Worm (Caenorhabditis elegans) whole organism, young adult: ENCODE results near the gene B0244.4.

Experiments
- B0336.3 ChIP-seq: fragments of 200-800 bp; sonication (Bioruptor generic); IDR thresholded peaks from 2 replicates; pipeline ENCODE4 v1.3.6; 2022; ENCODE audit warnings: missing genetic modification characterization, missing compliant biosample characterization
- D2030.7 ChIP-seq: fragments of 200-800 bp; sonication (Bioruptor generic); IDR thresholded peaks from 2 replicates; pipeline ENCODE4 v1.3.6; 2022; ENCODE audit warnings: missing genetic modification reagents, missing genetic modification characterization, missing compliant biosample characterization
- F33H1.4 ChIP-seq: fragments of 200-800 bp; sonication (Bioruptor generic); IDR thresholded peaks from 2 replicates; pipeline ENCODE4 v1.3.6; 2022; ENCODE audit warnings: missing genetic modification reagents, missing genetic modification characterization, missing compliant biosample characterization
- F49E8.2 ChIP-seq: sonication (generic microtip); optimal IDR thresholded peaks from 3 replicates; lab custom pipeline; 2017; ENCODE audit warnings: missing genetic modification characterization, mild to moderate bottlenecking, missing compliant biosample characterization, antibody characterized with exemption, moderate library complexity; ENCODE audit not compliant: insufficient read depth
- F52B5.7 ChIP-seq: sonication (generic microtip); optimal IDR thresholded peaks from 2 replicates; lab custom pipeline; 2016; ENCODE audit warnings: mild to moderate bottlenecking, missing genetic modification characterization, missing compliant biosample characterization
- T26A5.8 ChIP-seq: sonication (generic microtip); optimal IDR thresholded peaks from 2 replicates; lab custom pipeline; 2016; ENCODE audit warnings: missing genetic modification characterization, missing compliant biosample characterization
- Y79H2A.3 ChIP-seq: fragments of 200-800 bp; sonication (Bioruptor generic); conservative IDR thresholded peaks from 2 replicates; pipeline ENCODE4 v1.3.6; 2022; ENCODE audit warnings: missing genetic modification reagents, missing genetic modification characterization, missing compliant biosample characterization
- ama-1 ChIP-seq, 3 experiments: fragments of 150-350 bp in 1 of 3; sonication (generic microtip) in 2 of 3; optimal IDR thresholded peaks; 2 replicates each; lab custom pipeline; 2014 to 2018; ENCODE audit warnings: missing biosample characterization in 2 of 3, missing genetic modification characterization in 2 of 3, missing genetic modification reagents in 2 of 3
- aptf-2 ChIP-seq: fragments of 200-800 bp; sonication (Bioruptor generic); conservative IDR thresholded peaks from 2 replicates; pipeline ENCODE4 v1.3.6; 2022; ENCODE audit warnings: missing genetic modification reagents, missing genetic modification characterization, missing compliant biosample characterization
- attf-6 ChIP-seq: fragments of 200-800 bp; sonication (Bioruptor generic); IDR thresholded peaks from 2 replicates; pipeline ENCODE4 v1.3.6; 2022; ENCODE audit warnings: missing genetic modification reagents, missing genetic modification characterization, missing compliant biosample characterization
- ccch-3 ChIP-seq: fragments of 200-800 bp; sonication (Bioruptor generic); optimal IDR thresholded peaks from 2 replicates; lab custom pipeline; 2018; ENCODE audit warnings: mild to moderate bottlenecking, missing genetic modification characterization, missing compliant biosample characterization
- ceh-91 ChIP-seq: fragments of 200-800 bp; sonication (Bioruptor generic); IDR thresholded peaks from 2 replicates; pipeline ENCODE4 v1.3.6; 2022; ENCODE audit warnings: missing genetic modification reagents, missing genetic modification characterization, missing compliant biosample characterization
- chd-7 ChIP-seq: sonication (generic microtip); optimal IDR thresholded peaks from 2 replicates; lab custom pipeline; 2016; ENCODE audit warnings: mild to moderate bottlenecking, missing genetic modification characterization, moderate library complexity, missing compliant biosample characterization
- dpff-1 ChIP-seq: sonication (generic microtip); optimal IDR thresholded peaks from 2 replicates; lab custom pipeline; 2017; ENCODE audit warnings: mild to moderate bottlenecking, missing genetic modification characterization, missing compliant biosample characterization
- dpl-1 ChIP-seq: fragments of 150-350 bp; optimal IDR thresholded peaks from 2 replicates; lab custom pipeline; 2014; ENCODE audit warnings: missing biosample characterization, missing genetic modification reagents, missing genetic modification characterization
- egl-44 ChIP-seq: fragments of 200-800 bp; sonication (Bioruptor generic); IDR thresholded peaks from 2 replicates; pipeline ENCODE4 v1.3.6; 2022; ENCODE audit warnings: missing genetic modification reagents, missing genetic modification characterization, missing compliant biosample characterization
- egrh-3 ChIP-seq: fragments of 200-800 bp; sonication (Bioruptor generic); IDR thresholded peaks from 2 replicates; pipeline ENCODE4 v1.3.6; 2022; ENCODE audit warnings: missing genetic modification reagents, missing genetic modification characterization, missing compliant biosample characterization
- ekl-4 ChIP-seq: fragments of 200-800 bp; sonication (Bioruptor generic); IDR thresholded peaks from 2 replicates; pipeline ENCODE4 v1.3.6; 2022; ENCODE audit warnings: missing genetic modification reagents, missing genetic modification characterization, missing compliant biosample characterization
- gei-17 ChIP-seq: fragments of 200-800 bp; sonication (Bioruptor generic); optimal IDR thresholded peaks from 2 replicates; lab custom pipeline; 2018; ENCODE audit warnings: mild to moderate bottlenecking, missing genetic modification characterization, missing compliant biosample characterization
- him-1 ChIP-seq: sonication (generic microtip); optimal IDR thresholded peaks from 2 replicates; lab custom pipeline; 2016; ENCODE audit warnings: missing genotype, missing genetic modification reagents, missing genetic modification characterization, missing compliant biosample characterization
- hlh-26 ChIP-seq: fragments of 200-800 bp; sonication (Bioruptor generic); conservative IDR thresholded peaks from 2 replicates; pipeline ENCODE4 v1.3.6; 2022; ENCODE audit warnings: missing genetic modification reagents, missing genetic modification characterization, missing compliant biosample characterization
- lag-1 ChIP-seq: fragments of 200-800 bp; sonication (Bioruptor generic); IDR thresholded peaks from 2 replicates; pipeline ENCODE4 v1.3.6; 2022; ENCODE audit warnings: missing genetic modification reagents, missing genetic modification characterization, missing compliant biosample characterization
- let-526 ChIP-seq: fragments of 200-800 bp; sonication (Bioruptor generic); IDR thresholded peaks from 2 replicates; pipeline ENCODE4 v1.3.6; 2022; ENCODE audit warnings: missing genetic modification reagents, missing genetic modification characterization, missing compliant biosample characterization
- let-607 ChIP-seq, 2 experiments: fragments of 200-800 bp in 1 of 2; sonication (Bioruptor generic) in 1 of 2; sonication (generic microtip) in 1 of 2; optimal IDR thresholded peaks; 2 replicates each; lab custom pipeline; 2016 to 2018; ENCODE audit warnings: mild to moderate bottlenecking in 2 of 2, missing compliant biosample characterization in 2 of 2, missing genetic modification characterization in 2 of 2, moderate library complexity in 2 of 2, missing genotype in 1 of 2
- lin-35 ChIP-seq, 3 experiments: fragments of 150-350 bp in 2 of 3; sonication (generic microtip) in 1 of 3; optimal IDR thresholded peaks; 2 replicates each; lab custom pipeline; 2014 to 2018; ENCODE audit warnings: missing biosample characterization in 3 of 3, missing genetic modification characterization in 3 of 3, missing genetic modification reagents in 3 of 3
- lin-40 ChIP-seq: sonication (generic microtip); optimal IDR thresholded peaks from 2 replicates; lab custom pipeline; 2016; ENCODE audit warnings: missing genetic modification characterization, mild to moderate bottlenecking, missing compliant biosample characterization, missing genotype, missing genetic modification reagents
- madf-8 ChIP-seq: fragments of 200-800 bp; sonication (Bioruptor generic); conservative IDR thresholded peaks from 2 replicates; pipeline ENCODE4 v1.3.6; 2022; ENCODE audit warnings: missing genetic modification reagents, missing genetic modification characterization, missing compliant biosample characterization
- mes-4 ChIP-seq: sonication (generic microtip); optimal IDR thresholded peaks from 2 replicates; lab custom pipeline; 2016; ENCODE audit warnings: missing genotype, missing genetic modification characterization, missing compliant biosample characterization
- nhr-179 ChIP-seq: sonication (generic microtip); optimal IDR thresholded peaks from 2 replicates; lab custom pipeline; 2016; ENCODE audit warnings: mild to moderate bottlenecking, missing genetic modification characterization, missing compliant biosample characterization
- nhr-27 ChIP-seq: fragments of 200-800 bp; sonication (Bioruptor generic); optimal IDR thresholded peaks from 2 replicates; lab custom pipeline; 2018; ENCODE audit warnings: mild to moderate bottlenecking, missing genetic modification characterization, moderate library complexity, missing compliant biosample characterization
- nhr-80 ChIP-seq: sonication (generic microtip); optimal IDR thresholded peaks from 2 replicates; lab custom pipeline; 2016; ENCODE audit warnings: missing genetic modification characterization, missing compliant biosample characterization
- sdz-38 ChIP-seq: sonication (generic microtip); optimal IDR thresholded peaks from 2 replicates; lab custom pipeline; 2016; ENCODE audit warnings: missing genotype, missing genetic modification characterization, missing compliant biosample characterization
- sea-2 ChIP-seq: fragments of 200-800 bp; sonication (Bioruptor generic); IDR thresholded peaks from 2 replicates; pipeline ENCODE4 v1.3.6; 2022; ENCODE audit warnings: missing genetic modification characterization, missing compliant biosample characterization
- snpc-4 ChIP-seq, 5 experiments: fragments of 150-350 bp in 1 of 5; sonication (generic microtip) in 4 of 5; optimal IDR thresholded peaks; 2 replicates each; lab custom pipeline; 2014 to 2018; ENCODE audit warnings: missing genetic modification characterization in 5 of 5, missing biosample characterization in 3 of 5, antibody characterized with exemption in 2 of 5, mild to moderate bottlenecking in 2 of 5, missing compliant biosample characterization in 2 of 5, missing genotype in 2 of 5, moderate library complexity in 2 of 5, missing genetic modification reagents in 1 of 5
- sptf-2 ChIP-seq: fragments of 200-800 bp; sonication (Bioruptor generic); optimal IDR thresholded peaks from 2 replicates; lab custom pipeline; 2018; ENCODE audit warnings: mild to moderate bottlenecking, missing genetic modification characterization, missing compliant biosample characterization
- tbx-9 ChIP-seq: sonication (generic microtip); optimal IDR thresholded peaks from 2 replicates; lab custom pipeline; 2016; ENCODE audit warnings: borderline replicate concordance, missing genetic modification characterization, inconsistent platforms, missing compliant biosample characterization
- tlf-1 ChIP-seq: fragments of 200-800 bp; sonication (Bioruptor generic); optimal IDR thresholded peaks from 2 replicates; lab custom pipeline; 2018; ENCODE audit warnings: mild to moderate bottlenecking, missing genetic modification characterization, missing compliant biosample characterization
- unc-62 ChIP-seq: fragments of 150-350 bp; optimal IDR thresholded peaks from 2 replicates; lab custom pipeline; 2014; ENCODE audit warnings: missing biosample characterization, missing genetic modification reagents, missing genetic modification characterization
- zim-3 ChIP-seq: sonication (generic microtip); optimal IDR thresholded peaks from 2 replicates; lab custom pipeline; 2017; ENCODE audit warnings: mild to moderate bottlenecking, missing genetic modification characterization, moderate library complexity, missing compliant biosample characterization
- ztf-22 ChIP-seq: fragments of 200-800 bp; sonication (Bioruptor generic); optimal IDR thresholded peaks from 2 replicates; lab custom pipeline; 2018; ENCODE audit warnings: mild to moderate bottlenecking, missing genetic modification characterization, moderate library complexity, missing compliant biosample characterization
- ztf-3 ChIP-seq: fragments of 200-800 bp; sonication (Bioruptor generic); optimal IDR thresholded peaks from 2 replicates; lab custom pipeline; 2018; ENCODE audit warnings: mild to moderate bottlenecking, missing genetic modification characterization, missing compliant biosample characterization

Gene B0244.4

DNA sequence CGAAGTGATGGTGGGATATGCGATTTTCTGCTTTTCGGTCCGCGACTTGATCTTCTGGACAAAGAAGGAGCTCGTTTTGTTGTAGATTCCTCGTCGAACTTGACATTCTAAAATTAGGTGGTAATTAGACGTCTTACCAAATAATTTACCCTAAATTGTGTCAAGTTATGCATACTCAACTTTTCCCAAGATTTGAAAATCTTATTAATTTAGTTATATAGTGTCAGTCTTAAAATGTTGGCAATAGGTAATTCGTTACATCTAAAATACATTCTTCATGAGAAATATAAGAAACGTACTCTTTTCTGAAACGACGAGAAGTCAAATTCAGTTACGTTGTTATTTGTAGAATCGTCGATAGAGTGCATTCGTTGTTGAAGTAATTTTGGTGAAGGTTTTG lies 39.7 kb upstream of the B0244.4 start:
- TF ChIP-seq zim-3 = no peak
- TF ChIP-seq D2030.7 (GFP tag; lab: Robert Waterston, UW) = no peak
- TF ChIP-seq hlh-26 = no peak
- no peak for TF ChIP-seq tlf-1 (GFP tag; lab: Kevin White, UChicago)
- no peak for TF ChIP-seq dpff-1

- no peak for TF ChIP-seq nhr-27 (tag; lab: Kevin White, UChicago)
- no peak for TF ChIP-seq sptf-2 (GFP tag; lab: Kevin White, UChicago)
- TF ChIP-seq aptf-2 (GFP tag; lab: Robert Waterston, UW) = no peak
- no peak for TF ChIP-seq mes-4 (tag; lab: Kevin White, UChicago)
- TF ChIP-seq tbx-9 (tag; lab: Kevin White, UChicago) = no peak
- no peak for TF ChIP-seq egl-44 (GFP tag; lab: Robert Waterston, UW)
- no peak for TF ChIP-seq F49E8.2
- no peak for TF ChIP-seq unc-62 (GFP tag; lab: Kevin White, UChicago)
- no peak for TF ChIP-seq T26A5.8 (tag; lab: Kevin White, UChicago)
- no peak for TF ChIP-seq him-1
- no peak for TF ChIP-seq hlh-26
Measured at ce11 chrIII:5708024-5708423, 39.3 kb upstream of the B0244.4 start.

DNA sequence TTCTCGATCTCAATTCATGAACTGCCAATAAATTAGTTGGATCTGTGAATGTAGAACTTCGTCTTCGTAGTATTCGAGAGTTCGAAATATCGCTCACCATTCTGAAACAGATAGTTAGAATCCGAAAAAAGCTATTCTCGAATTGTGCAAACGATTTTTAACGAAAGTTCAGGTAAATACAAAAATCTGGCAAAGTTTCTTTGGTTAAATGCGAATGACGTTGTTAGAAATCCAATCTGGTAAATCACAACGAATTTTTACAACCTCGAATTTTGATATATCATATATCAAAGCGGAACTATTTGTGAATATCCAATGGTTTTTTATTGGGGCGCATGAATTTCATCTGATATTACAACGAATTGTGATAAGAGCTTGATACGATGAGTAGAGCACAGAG lies 38.1 kb upstream of the B0244.4 start, which contains the start of gene hpo-28:
hpo-28 (minus strand) TSS at position 101 of the 400 bp plus-strand sequence.
- TF ChIP-seq F52B5.7 = no peak
- no peak for TF ChIP-seq ztf-22 (GFP tag; lab: Kevin White, UChicago)
- TF ChIP-seq Y79H2A.3 = no peak
- TF ChIP-seq egrh-3 (GFP tag; lab: Robert Waterston, UW) = no peak
- no peak for TF ChIP-seq ccch-3 (GFP tag; lab: Kevin White, UChicago)
- no peak for TF ChIP-seq let-607 (tag; optimal IDR thresholded peaks at IDR 0.05; lab: Kevin White, UChicago)
- no peak for TF ChIP-seq aptf-2 (GFP tag; lab: Robert Waterston, UW)

- TF ChIP-seq madf-8 (GFP tag; lab: Robert Waterston, UW) = no peak
Measured at ce11 chrIII:5710045-5710444, 37.2 kb upstream of the B0244.4 start, which contains the start of gene B0336.12. Gene B0336.12, minus strand, starts transcription at chrIII:5710145.

DNA sequence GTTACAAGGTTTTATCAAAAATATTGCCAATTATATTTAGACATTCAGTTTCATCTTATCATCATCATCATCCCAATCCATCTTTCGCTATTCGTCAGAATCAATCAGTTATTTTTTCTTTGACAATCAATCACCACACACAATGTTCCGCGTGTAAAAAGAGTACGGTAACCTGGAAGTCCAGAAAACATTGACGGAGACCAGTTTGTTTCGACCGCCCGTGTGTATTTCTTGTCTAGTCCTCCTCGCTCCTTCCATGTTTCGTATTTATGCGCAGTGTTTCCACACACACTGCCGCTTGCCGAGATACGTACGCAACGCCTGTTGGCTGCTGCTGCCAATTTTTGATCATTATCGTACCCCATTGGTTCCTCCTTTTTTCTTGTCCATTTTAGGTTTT lies 36.6 kb upstream of the B0244.4 start:
- TF ChIP-seq ceh-91 (GFP tag; lab: Robert Waterston, UW) = no peak
- TF ChIP-seq sea-2 (GFP tag; lab: Robert Waterston, UW) = no peak
- TF ChIP-seq chd-7 (tag; lab: Kevin White, UChicago) = no peak
- no peak for TF ChIP-seq lag-1 (GFP tag; lab: Robert Waterston, UW)
- TF ChIP-seq F33H1.4 (GFP tag; lab: Robert Waterston, UW) = no peak
- TF ChIP-seq lin-35 (GFP tag; optimal IDR thresholded peaks at IDR 0.05; lab: Kevin White, UChicago) = no peak
- TF ChIP-seq let-607 (tag; optimal IDR thresholded peaks at IDR 0.05; lab: Kevin White, UChicago) = peak in 1 of 2 experiments; percentile 40
- TF ChIP-seq sdz-38 (tag; lab: Kevin White, UChicago) = no peak
- TF ChIP-seq ekl-4 (GFP tag; lab: Robert Waterston, UW) = no peak
- TF ChIP-seq nhr-80 = peak; percentile 83
- no peak for TF ChIP-seq snpc-4 (GFP tag; optimal IDR thresholded peaks at IDR 0.05; lab: Kevin White, UChicago)
- TF ChIP-seq snpc-4 (tag; optimal IDR thresholded peaks at IDR 0.05; lab: Kevin White, UChicago) = peak in 1 of 4 experiments; percentile 44
- no peak for TF ChIP-seq aptf-2 (GFP tag; lab: Robert Waterston, UW)
- peak; percentile 10 for TF ChIP-seq lin-40 (tag; lab: Kevin White, UChicago)
- no peak for TF ChIP-seq hlh-26
- no peak for TF ChIP-seq ztf-3 (GFP tag; lab: Kevin White, UChicago)
- TF ChIP-seq gei-17 (GFP tag; lab: Kevin White, UChicago) = no peak
- no peak for TF ChIP-seq ccch-3 (GFP tag; lab: Kevin White, UChicago)
- peak; percentile 48; the same call in 1 of the 2 replicates for TF ChIP-seq B0336.3
- TF ChIP-seq dpl-1 (GFP tag; lab: Kevin White, UChicago) = no peak
- TF ChIP-seq ama-1 (optimal IDR thresholded peaks at IDR 0.05; lab: Kevin White, UChicago) = no peak
- peak in 1 of 2 experiments; percentile 22 for TF ChIP-seq ama-1 (GFP tag; optimal IDR thresholded peaks at IDR 0.05; lab: Kevin White, UChicago)
- TF ChIP-seq nhr-179 (tag; lab: Kevin White, UChicago) = no peak
- no peak for TF ChIP-seq let-526 (GFP tag; lab: Robert Waterston, UW)
- no peak for TF ChIP-seq T26A5.8 (tag; lab: Kevin White, UChicago)
- TF ChIP-seq attf-6 (GFP tag; lab: Robert Waterston, UW) = no peak
